Worm (Caenorhabditis elegans): Measurements from ENCODE around the gene snap-29.

- TF ChIP-seq unc-86 (tag; optimal IDR thresholded peaks at IDR 0.05) (no peak), pha-4 (tag; optimal IDR thresholded peaks at IDR 0.05) (no peak), tbx-2 (tag; optimal IDR thresholded peaks at IDR 0.05) (no peak), dmd-4 (tag; optimal IDR thresholded peaks at IDR 0.05; ENCODE audit: borderline replicate concordance) (no peak), sox-4 (tag; optimal IDR thresholded peaks at IDR 0.05) (no peak), nhr-232 (tag; optimal IDR thresholded peaks at IDR 0.05) (no peak), ahr-1 (tag; optimal IDR thresholded peaks at IDR 0.05) (no peak), hlh-15 (tag; optimal IDR thresholded peaks at IDR 0.05) (no peak)
These were observed 27.4 kb upstream of the snap-29 start for ce11 chrIII:8748620-8749019.
